Worm (Caenorhabditis elegans) whole organism, young adult: ENCODE results near the gene srsx-11.
A peak's percentile ranks its signal among the peaks of the same experiment; 100 is the strongest.

Source experiments
- ama-1 ChIP-seq, 3 experiments: fragments of 150-350 bp in 1 of 3; sonication (generic microtip) in 2 of 3; optimal IDR thresholded peaks; 2 replicates each; lab custom pipeline; 2014 to 2018; ENCODE audit warnings: missing biosample characterization in 2 of 3, missing genetic modification characterization in 2 of 3, missing genetic modification reagents in 2 of 3
- ceh-100 ChIP-seq: fragments of 200-800 bp; sonication (Bioruptor generic); IDR thresholded peaks from 2 replicates; pipeline ENCODE4 v1.3.6; 2022; ENCODE audit warnings: missing genetic modification reagents, missing genetic modification characterization, missing compliant biosample characterization
- gei-17 ChIP-seq: fragments of 200-800 bp; sonication (Bioruptor generic); optimal IDR thresholded peaks from 2 replicates; lab custom pipeline; 2018; ENCODE audit warnings: mild to moderate bottlenecking, missing genetic modification characterization, missing compliant biosample characterization
- nhr-80 ChIP-seq: sonication (generic microtip); optimal IDR thresholded peaks from 2 replicates; lab custom pipeline; 2016; ENCODE audit warnings: missing genetic modification characterization, missing compliant biosample characterization

DNA sequence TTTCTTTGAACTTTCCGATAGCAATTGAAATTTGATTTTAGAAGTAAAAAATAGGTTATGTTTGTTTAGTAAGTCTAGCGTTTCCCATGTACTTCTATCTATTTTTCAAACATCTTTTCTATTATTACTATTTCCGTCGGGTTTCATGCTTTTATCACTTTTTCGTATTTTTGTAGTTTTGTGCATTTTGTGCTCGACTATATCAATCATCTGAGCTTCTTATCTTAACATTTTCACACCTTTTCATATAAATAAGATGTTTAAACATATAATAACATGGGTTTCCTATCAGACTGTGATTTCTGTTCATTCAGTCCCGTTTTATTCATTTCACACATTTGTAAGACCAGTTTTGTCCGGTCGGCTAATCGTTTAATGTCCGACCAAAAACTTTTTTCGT, 39.1 kb upstream of the srsx-11 start:
- no peak for TF ChIP-seq ama-1 (optimal IDR thresholded peaks at IDR 0.05; lab: Kevin White, UChicago)
- TF ChIP-seq ama-1 (GFP tag; optimal IDR thresholded peaks at IDR 0.05; lab: Kevin White, UChicago) = no peak
- TF ChIP-seq gei-17 (GFP tag; lab: Kevin White, UChicago) = no peak
- peak; percentile 43 for TF ChIP-seq nhr-80 (tag; lab: Kevin White, UChicago)
- no peak for TF ChIP-seq ceh-100
